Worm (Caenorhabditis elegans): Measurements from ENCODE around the gene F44E5.17.
A peak's percentile ranks its signal among the peaks of the same experiment; 100 is the strongest.

Gene F44E5.17

DNA sequence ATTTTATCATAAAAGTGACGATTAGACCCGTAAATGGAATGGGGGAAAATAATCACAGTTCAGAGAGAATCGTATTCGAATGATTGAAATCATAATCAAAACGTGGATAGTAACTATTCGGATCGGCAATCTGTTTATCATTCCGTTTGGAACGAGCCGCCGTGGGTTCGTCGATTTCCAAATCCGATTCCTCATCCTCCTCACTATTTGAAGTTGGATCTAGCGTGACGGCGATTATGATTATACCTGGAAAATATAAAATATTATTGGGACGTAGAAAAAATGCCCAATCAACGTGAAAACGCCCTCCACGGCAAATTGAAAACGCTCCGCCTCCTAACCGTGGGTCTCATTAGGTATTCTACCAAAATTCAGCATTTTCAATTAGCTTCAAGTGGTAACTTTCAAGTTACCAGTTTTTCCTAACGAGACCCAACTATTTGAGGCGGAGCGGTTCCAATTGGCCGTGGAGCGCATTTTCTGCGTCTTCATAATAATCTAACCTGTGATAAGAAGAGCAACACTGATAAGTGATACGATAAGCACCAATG, 17.1 kb downstream of the F44E5.17 start:
- TF ChIP-seq lsy-2 (tag; optimal IDR thresholded peaks at IDR 0.05) (peak in 1 of 2 experiments; percentile 16), nhr-21 (tag; optimal IDR thresholded peaks at IDR 0.05) (peak; percentile 1), F13H6.1 (tag; optimal IDR thresholded peaks at IDR 0.05) (peak; percentile 26), crh-2 (tag; optimal IDR thresholded peaks at IDR 0.05) (peak; percentile 46), sma-3 (GFP tag; optimal IDR thresholded peaks at IDR 0.05) (peak; percentile 7), lin-13 (GFP tag; optimal IDR thresholded peaks at IDR 0.05) (peak; percentile 49), elt-3 (tag; optimal IDR thresholded peaks at IDR 0.05) (no peak), nhr-129 (tag; optimal IDR thresholded peaks at IDR 0.05) (peak; percentile 52), R02D3.7 (tag; optimal IDR thresholded peaks at IDR 0.05) (no peak), ztf-11 (tag; optimal IDR thresholded peaks at IDR 0.05) (no peak), ceh-82 (tag; optimal IDR thresholded peaks at IDR 0.05) (no peak)

DNA sequence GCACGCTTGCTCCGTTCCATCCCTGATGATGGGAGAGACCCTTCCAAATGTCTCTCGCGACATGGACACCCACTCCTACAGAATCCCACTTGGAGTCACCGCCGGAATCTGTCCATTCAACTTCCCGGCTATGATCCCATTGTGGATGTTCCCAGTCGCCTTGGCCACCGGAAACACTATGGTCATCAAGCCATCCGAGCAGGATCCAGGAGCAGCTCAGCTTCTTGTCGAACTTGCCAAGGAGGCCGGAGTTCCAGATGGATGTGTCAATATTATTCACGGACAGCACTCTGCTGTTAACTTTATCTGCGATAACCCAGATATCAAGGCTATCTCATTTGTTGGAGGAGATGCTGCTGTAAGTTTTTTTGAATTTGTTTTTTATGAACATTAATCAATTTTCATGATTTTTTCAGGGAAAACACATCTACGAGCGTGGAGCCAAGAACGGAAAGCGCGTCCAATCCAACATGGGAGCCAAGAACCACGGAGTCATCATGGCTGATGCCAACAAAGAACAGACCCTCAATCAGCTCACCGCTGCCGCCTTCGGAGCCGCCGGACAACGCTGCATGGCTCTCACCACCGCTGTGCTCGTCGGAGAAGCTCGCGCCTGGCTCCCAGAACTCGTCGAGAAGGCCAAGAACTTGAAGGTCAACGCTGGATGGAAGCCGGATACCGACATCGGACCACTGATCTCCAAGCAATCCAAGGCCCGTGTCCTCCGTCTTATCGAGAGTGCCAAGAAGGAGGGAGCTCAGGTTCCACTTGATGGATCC, 18.4 kb downstream of the F44E5.17 start:
- peak; percentile 23 for TF ChIP-seq ama-1 (optimal IDR thresholded peaks at IDR 0.05)
- TF ChIP-seq elt-3 (tag; optimal IDR thresholded peaks at IDR 0.05), result no peak
- no peak for TF ChIP-seq zag-1 (tag; optimal IDR thresholded peaks at IDR 0.05)
- TF ChIP-seq Y55F3AM.14 (GFP tag; optimal IDR thresholded peaks at IDR 0.05), result no peak
- no peak for TF ChIP-seq lsy-2 (tag; optimal IDR thresholded peaks at IDR 0.05)
- no peak for TF ChIP-seq sem-4 (tag; optimal IDR thresholded peaks at IDR 0.05)
- no peak for TF ChIP-seq lin-39 (tag; optimal IDR thresholded peaks at IDR 0.05)

DNA sequence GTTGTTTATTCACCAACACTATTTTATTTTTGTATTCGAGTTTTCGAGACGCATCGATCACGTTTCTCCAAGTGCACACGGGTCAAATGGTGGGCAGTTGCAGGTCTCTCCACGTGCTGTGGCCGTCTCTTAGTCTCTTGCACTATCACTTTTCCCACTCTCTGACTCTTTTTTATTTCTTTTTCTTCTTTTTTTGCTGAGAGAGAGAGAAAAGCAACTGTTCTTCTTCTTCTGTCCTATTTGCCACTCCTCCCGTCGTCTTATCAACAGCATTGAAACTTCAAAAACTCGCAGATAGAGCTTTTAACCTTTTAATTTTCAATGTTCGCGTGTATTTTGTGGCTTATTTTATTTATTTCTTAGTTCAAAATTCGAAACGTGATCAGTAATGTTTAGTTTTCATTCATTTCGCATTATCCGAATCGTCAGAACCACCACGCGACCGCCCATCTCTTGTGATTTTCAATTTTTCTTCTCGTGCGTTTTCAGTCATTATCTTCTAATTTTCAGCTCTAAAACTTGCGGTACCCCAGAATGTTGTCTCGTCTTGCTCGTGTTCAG, 19.8 kb downstream of the F44E5.17 start, which contains the start of gene alh-8:
Gene alh-8, plus strand, starts transcription at position 511 of the 561 bp plus-strand sequence.
- TF ChIP-seq alr-1 (tag; optimal IDR thresholded peaks at IDR 0.05) (no peak), nhr-237 (tag; optimal IDR thresholded peaks at IDR 0.05) (no peak), ceh-16 (tag; optimal IDR thresholded peaks at IDR 0.05) (no peak), unc-39 (tag; optimal IDR thresholded peaks at IDR 0.05) (no peak), ama-1 (optimal IDR thresholded peaks at IDR 0.05) (no peak), nhr-25 (tag; optimal IDR thresholded peaks at IDR 0.05) (peak; percentile 8), unc-62 (GFP tag; optimal IDR thresholded peaks at IDR 0.05) (no peak), egl-27 (tag; optimal IDR thresholded peaks at IDR 0.05) (peak; percentile 52), ZK546.5 (tag; optimal IDR thresholded peaks at IDR 0.05) (no peak), C34F6.9 (tag; optimal IDR thresholded peaks at IDR 0.05) (peak; percentile 59), elt-3 (tag; optimal IDR thresholded peaks at IDR 0.05) (no peak), ztf-11 (tag; optimal IDR thresholded peaks at IDR 0.05) (no peak), blmp-1 (tag; optimal IDR thresholded peaks at IDR 0.05; ENCODE audit: insufficient read depth) (no peak), ztf-4 (tag; optimal IDR thresholded peaks at IDR 0.05) (peak; percentile 7), F13H6.1 (tag; optimal IDR thresholded peaks at IDR 0.05) (peak; percentile 73), skn-1 (tag; optimal IDR thresholded peaks at IDR 0.05) (no peak), sem-4 (tag; optimal IDR thresholded peaks at IDR 0.05) (no peak), lin-13 (GFP tag; optimal IDR thresholded peaks at IDR 0.05) (no peak), crh-2 (tag; optimal IDR thresholded peaks at IDR 0.05) (peak; percentile 66), unc-55 (GFP tag; optimal IDR thresholded peaks at IDR 0.05) (no peak), nhr-23 (tag; optimal IDR thresholded peaks at IDR 0.05) (no peak), aly-2 (tag; optimal IDR thresholded peaks at IDR 0.05) (no peak), mab-5 (tag; optimal IDR thresholded peaks at IDR 0.05) (no peak), nhr-77 (tag; optimal IDR thresholded peaks at IDR 0.05) (no peak), elt-1 (tag; optimal IDR thresholded peaks at IDR 0.05) (no peak), lsy-2 (tag; optimal IDR thresholded peaks at IDR 0.05) (peak in 1 of 2 experiments; percentile 63), dmd-4 (tag; optimal IDR thresholded peaks at IDR 0.05) (no peak), ztf-1 (GFP tag; conservative IDR thresholded peaks at IDR 0.05) (no peak), ceh-82 (tag; optimal IDR thresholded peaks at IDR 0.05) (no peak), mbf-1 (tag; optimal IDR thresholded peaks at IDR 0.05) (no peak), mdl-1 (tag; optimal IDR thresholded peaks at IDR 0.05) (peak; percentile 91), nhr-12 (tag; optimal IDR thresholded peaks at IDR 0.05) (no peak), snpc-4 (tag; optimal IDR thresholded peaks at IDR 0.05) (no peak), gmeb-1 (tag; optimal IDR thresholded peaks at IDR 0.05) (peak; percentile 44), peb-1 (tag; optimal IDR thresholded peaks at IDR 0.05) (no peak), R02D3.7 (tag; optimal IDR thresholded peaks at IDR 0.05) (no peak), lin-11 (tag; optimal IDR thresholded peaks at IDR 0.05) (no peak), zag-1 (tag; optimal IDR thresholded peaks at IDR 0.05) (no peak), nhr-6 (tag; optimal IDR thresholded peaks at IDR 0.05) (no peak), lin-39 (tag; optimal IDR thresholded peaks at IDR 0.05) (no peak), sma-9 (GFP tag; optimal IDR thresholded peaks at IDR 0.05) (peak; percentile 85), sma-9 (tag; optimal IDR thresholded peaks at IDR 0.05) (no peak), nhr-10 (tag; optimal IDR thresholded peaks at IDR 0.05) (no peak)

All from whole organism, L2 larva.